Fruit fly (Drosophila melanogaster): ENCODE results near the gene Drak.
A peak's percentile ranks its signal among the peaks of the same experiment; 100 is the strongest.

Gene Drak

DNA sequence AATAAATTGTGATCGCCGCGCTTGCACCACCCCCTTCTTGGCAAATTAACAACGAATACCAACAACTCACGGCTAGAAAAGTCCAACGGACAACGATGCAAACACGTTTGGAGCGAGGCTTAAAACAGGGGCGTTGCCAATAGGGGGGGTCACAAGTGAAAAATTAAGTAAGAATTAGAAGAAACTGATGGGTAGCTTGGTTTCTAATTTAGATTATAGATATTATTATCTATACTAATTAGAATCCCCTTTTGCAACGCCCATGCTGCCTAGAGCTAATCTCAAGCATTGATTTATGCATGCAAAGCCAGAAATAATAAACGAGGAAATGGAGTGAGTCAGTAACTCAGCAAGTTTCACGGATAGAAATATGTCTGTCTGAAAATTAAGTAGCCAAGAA lies 25.5 kb downstream of the Drak start (continued):
- TF ChIP-seq CG6254 (GFP tag; optimal IDR thresholded peaks at IDR 0.05) (peak; percentile 44), tll (GFP tag; optimal IDR thresholded peaks at IDR 0.05) (no peak), CG17912 (GFP tag; optimal IDR thresholded peaks at IDR 0.05) (no peak), CG2678 (tag; optimal IDR thresholded peaks at IDR 0.05) (peak; percentile 82), Trl (optimal IDR thresholded peaks at IDR 0.05) (no peak), Trl (GFP tag; optimal IDR thresholded peaks at IDR 0.05) (no peak), CG4424 (GFP tag; optimal IDR thresholded peaks at IDR 0.05) (peak; percentile 64), CG15269 (tag; optimal IDR thresholded peaks at IDR 0.05) (peak; percentile 86), Bteb2 (GFP tag; optimal IDR thresholded peaks at IDR 0.05) (peak; percentile 15), Rfx (GFP tag; IDR thresholded peaks at IDR 0.05) (peak; percentile 95), Dp (GFP tag; optimal IDR thresholded peaks at IDR 0.05) (no peak), sc (optimal IDR thresholded peaks at IDR 0.05) (no peak), sc (GFP tag; optimal IDR thresholded peaks at IDR 0.05) (peak; percentile 7), otp (GFP tag; IDR thresholded peaks at IDR 0.05) (peak; percentile 84), CG34224 (GFP tag; IDR thresholded peaks at IDR 0.05; ENCODE audit: partially characterized antibody) (no peak), CG7357 (GFP tag; IDR thresholded peaks at IDR 0.05) (peak; percentile 66), CG17829 (tag; optimal IDR thresholded peaks at IDR 0.05) (peak; percentile 61), CG4328 (GFP tag; optimal IDR thresholded peaks at IDR 0.05) (no peak), CG12744 (GFP tag; optimal IDR thresholded peaks at IDR 0.05) (peak; percentile 14), mld (GFP tag; IDR thresholded peaks at IDR 0.05; ENCODE audit: partially characterized antibody) (no peak), Max (GFP tag; optimal IDR thresholded peaks at IDR 0.05) (peak; percentile 8), CG2712 (tag; optimal IDR thresholded peaks at IDR 0.05) (peak; percentile 67), CG10147 (GFP tag; optimal IDR thresholded peaks at IDR 0.05) (peak; percentile 68), CoRest (tag; optimal IDR thresholded peaks at IDR 0.05) (peak; percentile 77), prd (optimal IDR thresholded peaks at IDR 0.05) (no peak), prd (GFP tag; IDR thresholded peaks at IDR 0.05) (peak; percentile 86), amos (GFP tag; IDR thresholded peaks at IDR 0.05; ENCODE audit: partially characterized antibody) (no peak), D19B (GFP tag; optimal IDR thresholded peaks at IDR 0.05) (peak; percentile 49), MBD-R2 (GFP tag; IDR thresholded peaks at IDR 0.05) (peak; percentile 50; the same call in 1 of the 2 replicates), CG11560 (tag; IDR thresholded peaks at IDR 0.05) (peak; percentile 67; the same call in 1 of the 3 replicates), CG16813 (GFP tag; IDR thresholded peaks at IDR 0.05; ENCODE audit: partially characterized antibody) (no peak), Sin3A (optimal IDR thresholded peaks at IDR 0.05) (no peak), aop (GFP tag; IDR thresholded peaks at IDR 0.05) (peak; percentile 69; the same call in 1 of the 2 replicates), fu2 (GFP tag; optimal IDR thresholded peaks at IDR 0.05) (no peak), CG13287 (GFP tag; IDR thresholded peaks at IDR 0.05; ENCODE audit: partially characterized antibody) (no peak), zf30C (GFP tag; optimal IDR thresholded peaks at IDR 0.05) (no peak), unc-4 (GFP tag; IDR thresholded peaks at IDR 0.05; ENCODE audit: partially characterized antibody) (no peak), HmgZ (tag; optimal IDR thresholded peaks at IDR 0.05) (peak; percentile 44), ems (GFP tag; optimal IDR thresholded peaks at IDR 0.05) (peak; percentile 58), dysf (GFP tag; IDR thresholded peaks at IDR 0.05) (peak; percentile 90; the same call in 2 of the 3 replicates), CG13775 (GFP tag; optimal IDR thresholded peaks at IDR 0.05) (peak; percentile 52), CG7786 (GFP tag; optimal IDR thresholded peaks at IDR 0.05) (peak; percentile 28), C15 (GFP tag; IDR thresholded peaks at IDR 0.05) (0 out of 3 replicates have a peak, but pooled peaks have one; percentile 52), CG4854 (GFP tag; optimal IDR thresholded peaks at IDR 0.05) (no peak), bcd (GFP tag; optimal IDR thresholded peaks at IDR 0.05) (peak; percentile 78), sna (GFP tag; IDR thresholded peaks at IDR 0.05; ENCODE audit: partially characterized antibody) (no peak), rib (GFP tag; IDR thresholded peaks at IDR 0.05) (peak; percentile 86), knrl (GFP tag; IDR thresholded peaks at IDR 0.05; ENCODE audit: partially characterized antibody) (no peak), pros (GFP tag; optimal IDR thresholded peaks at IDR 0.05) (no peak), sob (GFP tag; IDR thresholded peaks at IDR 0.05) (peak; percentile 85), CG11695 (GFP tag; IDR thresholded peaks at IDR 0.05) (peak; percentile 82)

Measured in whole organism, embryonic.